Worm (Caenorhabditis elegans) whole organism, dauer: ENCODE measurements around the gene F57G4.10.

ENCODE experiments used
- unc-62 ChIP-seq: sonication (generic microtip); optimal IDR thresholded peaks from 2 replicates; lab custom pipeline; 2017; ENCODE audit warnings: missing biosample characterization, missing genetic modification reagents, missing genetic modification characterization

F57G4.10 gene

DNA sequence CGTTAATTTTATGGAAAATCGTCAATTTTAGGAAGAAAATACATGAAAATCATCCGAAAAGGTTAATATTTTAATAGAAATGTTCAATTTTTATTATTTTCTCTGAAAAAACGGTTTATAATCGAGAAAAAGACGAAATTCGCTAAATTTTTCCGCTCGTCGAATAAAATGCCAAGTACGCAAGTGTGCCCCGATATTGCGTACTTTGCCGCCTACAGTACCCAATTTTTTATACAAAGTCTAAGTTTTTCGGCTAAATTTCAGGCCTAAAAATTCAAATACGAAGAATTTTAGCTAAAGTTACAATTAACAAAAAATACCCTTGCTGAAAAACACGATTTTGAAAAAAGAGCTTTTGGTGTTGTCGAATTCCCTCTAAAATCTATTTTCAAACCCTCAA lies 30.2 kb downstream of the F57G4.10 start:
- no peak for TF ChIP-seq unc-62 (GFP tag; lab: Kevin White, UChicago)

DNA sequence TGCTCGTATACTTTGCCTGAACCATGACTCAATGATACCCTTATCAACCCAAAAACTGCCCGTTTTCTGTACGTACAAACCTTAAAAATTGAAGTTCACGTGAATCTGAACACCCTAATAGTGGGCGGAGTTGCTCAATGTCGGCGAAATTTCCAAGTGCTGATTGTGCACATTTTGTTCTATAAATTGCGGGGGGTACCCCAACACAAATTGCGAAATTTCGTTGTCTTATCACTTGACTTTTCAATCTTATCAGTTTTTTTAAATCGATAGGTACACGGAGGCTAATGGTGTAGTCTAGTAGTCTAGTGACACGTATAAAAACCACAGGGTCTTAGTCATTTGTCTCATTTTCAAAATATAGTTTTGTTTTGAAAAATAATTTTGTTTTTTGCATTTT lies 30.6 kb downstream of the F57G4.10 start, which contains the start of gene fbxa-108:
Gene fbxa-108, minus strand, starts transcription at position 158 of the 400 bp plus-strand sequence.
- no peak for TF ChIP-seq unc-62 (GFP tag; lab: Kevin White, UChicago)

DNA sequence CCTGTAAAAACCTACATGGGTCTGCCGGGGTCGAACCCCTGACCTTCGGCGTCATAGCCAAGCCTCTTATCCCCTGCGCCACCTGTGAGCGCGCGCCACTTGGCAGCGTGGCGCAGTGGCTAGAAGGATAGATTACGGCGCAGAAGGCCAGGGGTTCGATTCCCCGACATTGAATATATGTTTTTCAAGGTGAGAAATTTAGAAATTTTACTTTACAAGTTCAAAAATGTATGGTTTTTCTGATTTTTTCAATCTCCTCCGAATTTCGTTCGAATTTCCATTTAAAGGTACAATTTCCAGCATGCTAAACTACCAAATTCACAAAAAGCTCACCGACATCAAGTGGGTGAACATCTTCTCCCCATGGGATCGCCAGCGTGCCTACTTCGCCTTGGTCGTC lies 31.3 kb downstream of the F57G4.10 start, which contains the start of gene dgat-2:
Gene dgat-2, plus strand, starts transcription at position 301 of the 400 bp plus-strand sequence.
- no peak for TF ChIP-seq unc-62 (GFP tag; lab: Kevin White, UChicago)

DNA sequence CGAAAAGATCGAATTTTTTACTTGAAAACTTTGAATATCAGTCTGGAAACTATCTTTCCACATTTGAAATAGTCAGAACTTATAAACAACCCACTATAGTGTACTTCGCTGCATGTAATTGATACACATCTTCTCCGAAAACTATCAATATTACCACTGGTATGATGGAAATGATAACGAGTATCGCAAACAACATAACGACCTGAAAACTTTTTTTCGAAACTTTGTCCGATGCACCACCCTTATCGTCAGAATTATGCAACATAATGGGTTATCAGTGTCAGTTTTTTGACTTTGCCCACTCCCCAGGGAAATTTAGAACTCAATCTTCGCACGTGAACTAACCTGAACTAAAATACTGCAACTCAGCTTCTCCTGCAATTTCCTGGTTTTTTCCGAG lies 33.6 kb downstream of the F57G4.10 start:
- no peak for TF ChIP-seq unc-62 (GFP tag; lab: Kevin White, UChicago)

DNA sequence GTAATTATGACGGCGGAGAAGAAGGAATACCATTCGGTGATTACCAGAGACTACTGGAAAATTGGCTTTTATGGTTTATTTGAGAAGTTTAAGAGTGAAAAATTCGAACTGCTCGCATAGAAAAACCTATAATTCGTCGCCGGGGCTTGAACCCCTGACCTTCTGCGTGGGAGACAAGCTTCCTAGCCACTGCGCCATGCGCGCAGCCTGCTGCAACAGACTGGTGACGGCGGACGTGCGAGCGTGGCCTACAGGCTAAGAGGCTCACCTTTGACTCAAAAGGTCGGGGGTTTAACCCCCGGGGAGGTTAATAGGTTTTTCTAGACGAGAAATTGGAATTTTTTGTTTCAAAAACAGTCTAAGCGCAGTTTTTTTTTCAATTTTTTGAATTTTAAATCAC lies 35.7 kb downstream of the F57G4.10 start:
- no peak for TF ChIP-seq unc-62 (GFP tag; lab: Kevin White, UChicago)

DNA sequence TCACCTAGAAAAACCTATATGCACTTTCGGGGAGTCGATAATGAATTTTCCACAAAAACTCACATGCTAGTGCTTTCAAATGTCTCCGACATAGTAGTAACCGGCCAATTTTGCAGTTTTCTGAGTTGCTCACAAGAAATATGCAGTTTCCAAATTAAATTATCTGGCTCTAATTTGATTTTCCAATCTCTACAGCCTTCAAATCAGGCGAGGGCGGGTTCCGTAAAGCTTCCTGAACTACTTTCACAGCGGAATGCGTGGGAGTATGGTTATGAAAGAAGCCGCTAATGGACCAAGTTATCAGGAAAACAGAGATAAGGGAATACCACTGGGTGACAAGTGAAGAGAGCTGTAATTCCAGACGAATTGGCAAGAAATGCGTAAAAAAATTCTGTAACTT lies 37.2 kb downstream of the F57G4.10 start, which contains the start of gene F59A1.11:
Gene F59A1.11, minus strand, starts transcription at position 101 of the 400 bp plus-strand sequence.
- TF ChIP-seq unc-62 (GFP tag; lab: Kevin White, UChicago): no peak

DNA sequence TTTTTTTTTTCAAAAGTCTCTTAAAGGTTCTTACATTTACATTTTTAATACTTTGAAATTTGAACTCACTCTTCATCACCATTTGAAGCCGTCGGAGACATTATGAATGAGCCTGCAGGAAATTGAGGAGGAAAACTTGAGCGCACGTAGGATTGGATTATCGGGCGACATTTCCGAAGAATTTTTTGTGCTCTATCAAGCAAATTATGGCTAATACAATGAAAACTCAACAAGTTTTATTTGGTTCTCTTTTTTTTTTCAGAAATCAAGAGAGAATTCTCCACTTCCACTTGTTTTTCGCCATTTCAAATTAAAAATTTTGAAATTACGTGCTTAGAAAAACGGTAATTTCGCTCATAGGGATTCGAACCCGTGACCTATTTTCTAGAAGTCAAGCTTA lies 39.0 kb downstream of the F57G4.10 start, which contains the start of gene F59A1.12:
Gene F59A1.12, minus strand, starts transcription at position 101 of the 400 bp plus-strand sequence.
- no peak for TF ChIP-seq unc-62 (GFP tag; lab: Kevin White, UChicago)

DNA sequence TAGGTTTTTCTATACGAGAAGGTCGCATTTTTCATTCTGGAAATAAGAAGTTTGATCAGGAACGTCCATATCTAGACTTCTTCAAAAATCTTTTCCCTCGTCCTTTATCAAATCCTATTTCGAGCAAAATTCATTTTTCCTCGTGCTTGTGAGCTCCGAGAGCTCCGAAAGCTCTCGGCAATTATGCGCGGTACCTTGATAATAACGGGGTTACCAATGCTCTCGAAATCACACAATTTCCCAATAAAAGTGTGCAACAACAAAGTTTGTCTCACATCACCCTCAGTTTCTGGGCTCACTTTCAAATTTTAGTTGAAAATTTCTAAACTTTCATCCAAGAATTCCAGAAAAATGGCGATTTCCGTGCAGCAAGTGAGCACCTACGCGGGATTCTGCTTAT lies 39.9 kb downstream of the F57G4.10 start, which contains the start of gene str-89:
Gene str-89, plus strand, starts transcription at position 301 of the 400 bp plus-strand sequence.
- no peak for TF ChIP-seq unc-62 (GFP tag; lab: Kevin White, UChicago)

DNA sequence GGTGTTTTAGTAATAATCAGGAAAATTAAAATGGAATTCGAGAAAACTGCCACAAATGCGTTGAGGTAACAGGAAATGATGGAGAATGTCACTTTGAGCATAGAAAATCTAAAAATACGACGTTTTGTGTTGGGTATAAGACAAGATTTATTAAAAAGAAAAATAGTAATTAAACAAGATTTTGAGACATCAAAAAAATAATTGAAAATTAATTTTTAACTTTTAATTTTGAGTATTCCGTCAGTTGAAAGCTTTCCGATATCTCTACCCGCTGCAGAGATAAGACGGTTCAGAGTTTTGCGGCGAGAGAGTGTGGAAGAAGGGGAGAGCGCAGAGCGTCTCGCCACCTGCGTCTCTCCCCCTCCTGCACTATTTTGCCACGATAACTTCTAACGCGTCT lies 44.7 kb downstream of the F57G4.10 start, which contains the start of gene str-93:
Gene str-93, minus strand, starts transcription at position 101 of the 400 bp plus-strand sequence.
- TF ChIP-seq unc-62 (GFP tag; lab: Kevin White, UChicago): no peak

DNA sequence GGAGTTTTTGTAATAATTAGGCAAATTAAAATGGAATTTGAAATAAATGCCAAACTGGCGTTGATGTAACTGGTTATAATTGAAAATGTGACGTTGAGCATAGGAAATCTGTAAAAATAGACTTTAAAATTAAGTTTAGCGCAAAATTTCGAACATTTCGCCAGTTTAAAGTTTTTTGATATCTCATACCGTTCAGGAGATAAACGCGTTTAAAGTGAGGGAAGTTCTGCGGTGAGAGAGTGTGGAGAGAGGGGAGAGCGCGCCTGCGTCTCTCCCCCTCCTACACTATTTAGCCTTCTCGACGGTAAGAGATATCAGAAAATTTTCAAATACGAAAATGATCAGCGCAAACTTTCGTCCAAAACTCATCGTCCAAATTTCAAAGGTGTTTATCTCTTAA lies 47.9 kb downstream of the F57G4.10 start, which contains the start of gene str-92:
Gene str-92, minus strand, starts transcription at position 101 of the 400 bp plus-strand sequence.
- TF ChIP-seq unc-62 (GFP tag; lab: Kevin White, UChicago): no peak
